Worm (Caenorhabditis elegans): ENCODE results near the gene age-1.
A peak's percentile ranks its signal among the peaks of the same experiment; 100 is the strongest.

Gene age-1

ce11 chrII:11472542-11472941 lies 54.3 kb downstream of the age-1 start:
- TF ChIP-seq ztf-11 (tag; optimal IDR thresholded peaks at IDR 0.05) (no peak), T20F7.1 (GFP tag; optimal IDR thresholded peaks at IDR 0.05) (peak; percentile 25), mep-1 (tag; optimal IDR thresholded peaks at IDR 0.05) (no peak), nhr-10 (tag; optimal IDR thresholded peaks at IDR 0.05) (peak; percentile 33), dve-1 (tag; optimal IDR thresholded peaks at IDR 0.05; ENCODE audit: insufficient read depth) (peak; percentile 64), lim-7 (GFP tag; IDR thresholded peaks at IDR 0.05) (no peak), hlh-30 (tag; optimal IDR thresholded peaks at IDR 0.05; ENCODE audit: insufficient read depth) (peak; percentile 71), daf-16 (GFP tag; optimal IDR thresholded peaks at IDR 0.05) (no peak), daf-16 (tag; optimal IDR thresholded peaks at IDR 0.05) (peak; percentile 37), hif-1 (tag; optimal IDR thresholded peaks at IDR 0.05) (peak; percentile 58 to 92), ctbp-1 (GFP tag; IDR thresholded peaks at IDR 0.05) (no peak), madf-5 (GFP tag; IDR thresholded peaks at IDR 0.05) (no peak), nhr-41 (GFP tag; IDR thresholded peaks at IDR 0.05) (no peak), mxl-3 (GFP tag; optimal IDR thresholded peaks at IDR 0.05) (peak; percentile 98), nhr-48 (tag; optimal IDR thresholded peaks at IDR 0.05) (peak; percentile 55), dmd-6 (GFP tag; IDR thresholded peaks at IDR 0.05) (peak; percentile 85), ztf-7 (tag; optimal IDR thresholded peaks at IDR 0.05) (no peak), lsy-2 (tag; optimal IDR thresholded peaks at IDR 0.05) (peak in 1 of 2 experiments; percentile 56), nhr-28 (tag; optimal IDR thresholded peaks at IDR 0.05) (peak; percentile 91), hlh-11 (tag; optimal IDR thresholded peaks at IDR 0.05) (peak; percentile 79), ZK337.2 (GFP tag; IDR thresholded peaks at IDR 0.05) (no peak), pqm-1 (tag; optimal IDR thresholded peaks at IDR 0.05) (peak; percentile 71), mdl-1 (tag; optimal IDR thresholded peaks at IDR 0.05) (peak; percentile 14 to 83), aha-1 (tag) (peak; percentile 99), mes-2 (tag; optimal IDR thresholded peaks at IDR 0.05; ENCODE audit: poor library complexity, severe bottlenecking) (no peak), nhr-76 (tag; optimal IDR thresholded peaks at IDR 0.05) (no peak), madf-9 (GFP tag; conservative IDR thresholded peaks at IDR 0.05) (no peak), php-3 (GFP tag; IDR thresholded peaks at IDR 0.05) (0 out of 2 replicates have a peak, but pooled peaks have one; percentile 10)

- no peak for TF ChIP-seq cey-2 (tag; optimal IDR thresholded peaks at IDR 0.05; ENCODE audit: borderline replicate concordance, insufficient read depth)
- TF ChIP-seq mdt-29 (GFP tag; IDR thresholded peaks at IDR 0.05) = no peak
- no peak for TF ChIP-seq aly-2 (tag; optimal IDR thresholded peaks at IDR 0.05)
- no peak for TF ChIP-seq pqm-1 (tag; optimal IDR thresholded peaks at IDR 0.05)
- TF ChIP-seq egl-43 (GFP tag; IDR thresholded peaks at IDR 0.05) = no peak
Measured at ce11 chrII:11471916-11472315, 54.9 kb downstream of the age-1 start, which contains the start of gene mfn-1. TSS of gene mfn-1 (minus strand) at chrII:11472016.

DNA sequence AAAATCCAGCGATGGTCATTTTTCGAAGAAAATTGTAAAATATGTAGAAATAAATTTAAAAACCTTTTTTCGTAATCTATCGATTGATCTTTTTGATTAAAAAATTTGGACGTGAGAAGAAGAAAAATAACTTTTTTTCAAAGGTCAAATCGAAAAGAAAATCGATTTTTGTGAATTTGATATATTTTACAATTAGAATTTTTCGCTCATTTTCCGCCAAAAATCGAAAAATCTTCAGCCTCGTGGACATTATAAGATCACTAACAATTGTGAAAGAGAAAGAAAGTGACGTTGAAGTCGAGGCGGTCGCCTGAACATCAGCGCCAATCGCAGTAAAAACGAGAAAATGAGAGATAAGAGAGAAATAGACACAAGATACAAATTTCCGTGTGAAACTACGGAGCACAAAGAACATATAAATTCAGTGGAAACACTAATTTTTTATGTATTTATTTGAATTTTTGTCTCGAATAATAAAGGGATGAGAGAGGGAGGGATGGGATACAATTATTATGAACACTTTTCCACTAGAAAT lies 57.2 kb downstream of the age-1 start, which contains the start of gene cisd-1:
Gene cisd-1, minus strand, starts transcription at position 51 of the 535 bp plus-strand sequence.
- no peak for TF ChIP-seq ceh-32 (tag; optimal IDR thresholded peaks at IDR 0.05; ENCODE audit: poor library complexity)
- TF ChIP-seq gei-8 (GFP tag; optimal IDR thresholded peaks at IDR 0.05) = no peak
- no peak for TF ChIP-seq duxl-1 (tag; optimal IDR thresholded peaks at IDR 0.05; ENCODE audit: poor library complexity)
- no peak for TF ChIP-seq aha-1 (tag)
- TF ChIP-seq nhr-102 (tag; optimal IDR thresholded peaks at IDR 0.05) = no peak
- no peak for TF ChIP-seq snpc-1.2 (GFP tag; IDR thresholded peaks at IDR 0.05)
- no peak for TF ChIP-seq F44E2.7 (GFP tag; IDR thresholded peaks at IDR 0.05)
- TF ChIP-seq zag-1 (tag; optimal IDR thresholded peaks at IDR 0.05) = no peak
- no peak for TF ChIP-seq fos-1 (tag; optimal IDR thresholded peaks at IDR 0.05)
- TF ChIP-seq daf-16 (GFP tag; optimal IDR thresholded peaks at IDR 0.05) = no peak
- TF ChIP-seq daf-16 (tag; optimal IDR thresholded peaks at IDR 0.05) = peak; percentile 28
- peak; percentile 28 for TF ChIP-seq ama-1 (optimal IDR thresholded peaks at IDR 0.05)
- TF ChIP-seq vab-7 (GFP tag; IDR thresholded peaks at IDR 0.05) = no peak
- no peak for TF ChIP-seq ces-1 (GFP tag; optimal IDR thresholded peaks at IDR 0.05)
- no peak for TF ChIP-seq spr-3 (GFP tag; optimal IDR thresholded peaks at IDR 0.05)
- no peak for TF ChIP-seq lin-13 (GFP tag; optimal IDR thresholded peaks at IDR 0.05)
- TF ChIP-seq daf-12 (tag; optimal IDR thresholded peaks at IDR 0.05) = no peak
- TF ChIP-seq rbr-2 (tag; optimal IDR thresholded peaks at IDR 0.05) = no peak
- TF ChIP-seq sdz-12 (GFP tag; optimal IDR thresholded peaks at IDR 0.05) = no peak
- no peak for TF ChIP-seq nhr-111 (GFP tag; optimal IDR thresholded peaks at IDR 0.05)
- TF ChIP-seq tag-97 (GFP tag; IDR thresholded peaks at IDR 0.05) = no peak
